Fruit fly (Drosophila melanogaster) S2 (cell line): Measurements from ENCODE around the gene CG6638.

Experiments
- CG8478 ChIP-seq: fragments of >200 bp; optimal IDR thresholded peaks from 2 replicates; lab custom pipeline; 2018
- CTCF ChIP-seq, 2 experiments: fragments of >200 bp; optimal IDR thresholded peaks; 2 replicates each; lab custom pipeline; 2018

DNA sequence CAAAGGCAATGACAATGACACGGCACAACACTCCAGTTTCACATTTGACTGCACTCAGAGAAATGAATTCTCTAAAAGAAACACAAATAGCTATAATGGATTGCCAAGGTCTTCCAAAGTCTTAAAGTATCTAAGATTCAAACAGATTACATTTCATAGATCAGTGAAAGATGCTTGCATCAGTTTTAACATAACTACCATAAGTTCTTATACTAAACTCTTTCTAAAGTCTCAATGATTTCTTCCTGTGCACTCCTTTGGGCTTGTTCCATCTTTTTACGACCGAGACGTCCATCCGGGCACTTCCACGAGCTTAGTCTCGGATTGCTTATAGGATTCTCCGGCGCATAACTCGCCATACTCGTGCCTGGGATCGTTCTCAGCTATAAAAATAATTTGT, 33.7 kb downstream of the CG6638 start:
- TF ChIP-seq CTCF (optimal IDR thresholded peaks at IDR 0.05; lab: Kevin White, UChicago) (no peak), CG8478 (lab: Kevin White, UChicago) (no peak)
